Worm (Caenorhabditis elegans) whole organism, L1 larva: ENCODE measurements around the gene set-3.

Experiments used
- alr-1 ChIP-seq: fragments of 200-800 bp; sonication (Bioruptor generic); optimal IDR thresholded peaks from 2 replicates; lab custom pipeline; 2018; ENCODE audit warnings: borderline replicate concordance, mild to moderate bottlenecking, missing genetic modification characterization, missing compliant biosample characterization
- ama-1 ChIP-seq: fragments of 150-350 bp; optimal IDR thresholded peaks from 2 replicates; lab custom pipeline; 2014
- ceh-82 ChIP-seq, 3 experiments: fragments of 150-350 bp in 1 of 3; sonication (generic microtip) in 2 of 3; optimal IDR thresholded peaks; 2 replicates each; lab custom pipeline; 2014 to 2017; ENCODE audit warnings: missing biosample characterization in 3 of 3, missing genetic modification characterization in 3 of 3
- ceh-88 ChIP-seq: fragments of 200-800 bp; sonication (Bioruptor generic); IDR thresholded peaks from 2 replicates; pipeline ENCODE4 v1.3.6; 2022; ENCODE audit warnings: missing genetic modification characterization, missing compliant biosample characterization
- ceh-90 ChIP-seq: sonication (generic microtip); optimal IDR thresholded peaks from 2 replicates; lab custom pipeline; 2016; ENCODE audit warnings: missing genetic modification characterization, missing compliant biosample characterization
- dpl-1 ChIP-seq, 3 experiments: fragments of 150-350 bp in 2 of 3; sonication (generic microtip) in 1 of 3; optimal IDR thresholded peaks; 2 replicates each; lab custom pipeline; 2014 to 2017; ENCODE audit warnings: missing biosample characterization in 3 of 3, missing genetic modification characterization in 3 of 3, missing genetic modification reagents in 3 of 3
- dsc-1 ChIP-seq: sonication (generic microtip); optimal IDR thresholded peaks from 2 replicates; lab custom pipeline; 2016; ENCODE audit warnings: mild to moderate bottlenecking, missing genetic modification characterization, missing compliant biosample characterization
- efl-1 ChIP-seq, 4 experiments: fragments of 150-350 bp; optimal IDR thresholded peaks in 3 of 4; peaks in 1 of 4; 1 replicate in 1 of 4; 2 replicates in 3 of 4; lab custom pipeline; 2014; ENCODE audit warnings: missing biosample characterization in 2 of 4, missing genetic modification characterization in 2 of 4, missing genetic modification reagents in 2 of 4
- efl-3 ChIP-seq: fragments of 200-800 bp; sonication (Bioruptor generic); optimal IDR thresholded peaks from 2 replicates; lab custom pipeline; 2018; ENCODE audit warnings: mild to moderate bottlenecking, missing genetic modification characterization, missing compliant biosample characterization
- egl-27 ChIP-seq, 2 experiments: fragments of 150-350 bp in 1 of 2; sonication (generic microtip); optimal IDR thresholded peaks; 3 replicates each; lab custom pipeline; 2017 to 2018; ENCODE audit warnings: missing biosample characterization in 2 of 2, missing genetic modification characterization in 2 of 2, missing genetic modification reagents in 2 of 2
- elt-2 ChIP-seq: sonication (generic microtip); optimal IDR thresholded peaks from 2 replicates; lab custom pipeline; 2016; ENCODE audit warnings: missing genetic modification characterization, mild to moderate bottlenecking, inconsistent platforms, missing compliant biosample characterization, missing genetic modification reagents
- hlh-17 ChIP-seq: fragments of 200-800 bp; sonication (Bioruptor generic); optimal IDR thresholded peaks from 2 replicates; lab custom pipeline; 2018; ENCODE audit warnings: missing genetic modification characterization, mild to moderate bottlenecking, missing compliant biosample characterization, moderate library complexity, borderline replicate concordance
- hlh-4 ChIP-seq: sonication (generic microtip); optimal IDR thresholded peaks from 2 replicates; lab custom pipeline; 2016; ENCODE audit warnings: mild to moderate bottlenecking, missing genetic modification characterization, missing compliant biosample characterization
- hpl-2 ChIP-seq: fragments of 150-350 bp; optimal IDR thresholded peaks from 2 replicates; lab custom pipeline; 2014; ENCODE audit warnings: missing biosample characterization, missing genetic modification reagents, missing genetic modification characterization
- irx-1 ChIP-seq: sonication (generic microtip); optimal IDR thresholded peaks from 2 replicates; lab custom pipeline; 2016; ENCODE audit warnings: missing genetic modification characterization, missing compliant biosample characterization
- isw-1 ChIP-seq: fragments of 200-800 bp; sonication (Bioruptor generic); IDR thresholded peaks from 2 replicates; pipeline ENCODE4 v1.3.6; 2022; ENCODE audit warnings: missing genetic modification characterization, missing compliant biosample characterization
- jun-1 ChIP-seq: fragments of 150-350 bp; optimal IDR thresholded peaks from 2 replicates; lab custom pipeline; 2014; ENCODE audit warnings: missing biosample characterization, missing genetic modification reagents, missing genetic modification characterization
- lin-14 ChIP-seq: fragments of 200-800 bp; sonication (Bioruptor generic); optimal IDR thresholded peaks from 2 replicates; lab custom pipeline; 2018; ENCODE audit warnings: mild to moderate bottlenecking, missing genetic modification characterization, moderate library complexity, missing compliant biosample characterization
- lin-35 ChIP-seq, 2 experiments: fragments of 150-350 bp; optimal IDR thresholded peaks; 2 replicates each; lab custom pipeline; 2014; ENCODE audit warnings: missing biosample characterization in 2 of 2, missing genetic modification characterization in 2 of 2, missing genetic modification reagents in 2 of 2
- lsy-2 ChIP-seq, 2 experiments: fragments of 150-350 bp; optimal IDR thresholded peaks; 2 replicates each; lab custom pipeline; 2014; ENCODE audit warnings: missing biosample characterization in 2 of 2, missing genetic modification characterization in 2 of 2
- mdl-1 ChIP-seq, 2 experiments: fragments of 150-350 bp; optimal IDR thresholded peaks; 2 replicates each; lab custom pipeline; 2014 to 2017; ENCODE audit warnings: missing biosample characterization in 2 of 2, missing genetic modification characterization in 2 of 2, inconsistent platforms in 1 of 2
- mef-2 ChIP-seq: fragments of 150-350 bp; optimal IDR thresholded peaks from 2 replicates; lab custom pipeline; 2014; ENCODE audit warnings: missing biosample characterization, missing genetic modification characterization
- mep-1 ChIP-seq: fragments of 150-350 bp; optimal IDR thresholded peaks from 2 replicates; lab custom pipeline; 2014; ENCODE audit warnings: missing biosample characterization, missing genetic modification characterization
- nhr-11 ChIP-seq: fragments of 150-350 bp; optimal IDR thresholded peaks from 2 replicates; lab custom pipeline; 2014; ENCODE audit warnings: missing biosample characterization, missing genetic modification characterization
- nhr-12 ChIP-seq: sonication (generic microtip); optimal IDR thresholded peaks from 2 replicates; lab custom pipeline; 2017; ENCODE audit warnings: missing biosample characterization, missing genetic modification characterization
- nhr-19 ChIP-seq: fragments of 200-800 bp; sonication (Bioruptor generic); conservative IDR thresholded peaks from 2 replicates; pipeline ENCODE4 v1.3.6; 2022; ENCODE audit warnings: missing genetic modification characterization, missing compliant biosample characterization
- nhr-20 ChIP-seq: sonication (generic microtip); optimal IDR thresholded peaks from 2 replicates; lab custom pipeline; 2016; ENCODE audit warnings: mild to moderate bottlenecking, missing genetic modification characterization, missing compliant biosample characterization
- nhr-28 ChIP-seq: fragments of 150-350 bp; optimal IDR thresholded peaks from 2 replicates; lab custom pipeline; 2014; ENCODE audit warnings: missing biosample characterization, missing genetic modification characterization
- nhr-47 ChIP-seq: sonication (generic microtip); optimal IDR thresholded peaks from 2 replicates; lab custom pipeline; 2016; ENCODE audit warnings: mild to moderate bottlenecking, missing genetic modification characterization, moderate library complexity, missing compliant biosample characterization
- nhr-71 ChIP-seq: sonication (generic microtip); optimal IDR thresholded peaks from 2 replicates; lab custom pipeline; 2016; ENCODE audit warnings: mild to moderate bottlenecking, missing genetic modification characterization, moderate library complexity, missing compliant biosample characterization
- nhr-76 ChIP-seq: sonication (generic microtip); optimal IDR thresholded peaks from 2 replicates; lab custom pipeline; 2017; ENCODE audit warnings: missing biosample characterization, missing genetic modification characterization
- nhr-85 ChIP-seq: sonication (generic microtip); peaks from one replicate; lab custom pipeline; 2016; ENCODE audit warnings: missing genetic modification characterization, inconsistent platforms, missing compliant biosample characterization
- nhr-90 ChIP-seq: sonication (generic microtip); optimal IDR thresholded peaks from 2 replicates; lab custom pipeline; 2016; ENCODE audit warnings: mild to moderate bottlenecking, missing genetic modification characterization, missing compliant biosample characterization; ENCODE audit not compliant: poor library complexity
- pax-3 ChIP-seq: fragments of 200-800 bp; sonication (Bioruptor generic); optimal IDR thresholded peaks from 2 replicates; lab custom pipeline; 2018; ENCODE audit warnings: mild to moderate bottlenecking, missing genetic modification characterization, moderate library complexity, missing compliant biosample characterization
- pqm-1 ChIP-seq: sonication (generic microtip); optimal IDR thresholded peaks from 3 replicates; lab custom pipeline; 2017; ENCODE audit warnings: missing biosample characterization, missing genetic modification characterization
- rnt-1 ChIP-seq: sonication (generic microtip); optimal IDR thresholded peaks from 2 replicates; lab custom pipeline; 2016; ENCODE audit warnings: mild to moderate bottlenecking, missing genetic modification characterization, moderate library complexity, missing compliant biosample characterization
- snu-23 ChIP-seq: sonication (generic microtip); optimal IDR thresholded peaks from 2 replicates; lab custom pipeline; 2016; ENCODE audit warnings: missing genetic modification characterization, missing compliant biosample characterization
- sptf-1 ChIP-seq: fragments of 150-350 bp; optimal IDR thresholded peaks from 2 replicates; lab custom pipeline; 2014; ENCODE audit warnings: missing biosample characterization, missing genetic modification characterization
- tbx-2 ChIP-seq: sonication (generic microtip); optimal IDR thresholded peaks from 2 replicates; lab custom pipeline; 2016; ENCODE audit warnings: missing genetic modification characterization, missing compliant biosample characterization
- tlp-1 ChIP-seq: fragments of 150-350 bp; optimal IDR thresholded peaks from 2 replicates; lab custom pipeline; 2014; ENCODE audit warnings: missing biosample characterization, missing genetic modification characterization
- unc-130 ChIP-seq: fragments of 150-350 bp; optimal IDR thresholded peaks from 2 replicates; lab custom pipeline; 2017; ENCODE audit warnings: missing biosample characterization, missing genetic modification characterization, inconsistent platforms
- unc-30 ChIP-seq: sonication (generic microtip); optimal IDR thresholded peaks from 2 replicates; lab custom pipeline; 2017; ENCODE audit warnings: missing biosample characterization, missing genetic modification characterization
- vab-15 ChIP-seq: sonication (generic microtip); optimal IDR thresholded peaks from 2 replicates; lab custom pipeline; 2017; ENCODE audit warnings: missing genotype, mild to moderate bottlenecking, missing genetic modification characterization, missing compliant biosample characterization

The set-3 gene

ce11 chrIII:9662266-9662959, 32.0 kb downstream of the set-3 start:
- TF ChIP-seq dpl-1 (GFP tag; optimal IDR thresholded peaks at IDR 0.05; lab: Kevin White, UChicago) (no peak), snu-23 (GFP tag; lab: Kevin White, UChicago) (no peak), pax-3 (tag; lab: Kevin White, UChicago) (no peak), alr-1 (tag; lab: Kevin White, UChicago) (no peak), hlh-4 (no peak), vab-15 (tag; lab: Kevin White, UChicago) (no peak), pqm-1 (tag; lab: Kevin White, UChicago) (no peak), ceh-82 (tag; optimal IDR thresholded peaks at IDR 0.05; lab: Kevin White, UChicago) (no peak), dsc-1 (tag; lab: Kevin White, UChicago) (no peak), isw-1 (GFP tag; lab: Robert Waterston, UW) (no peak), tlp-1 (tag; lab: Kevin White, UChicago) (no peak), nhr-11 (tag; lab: Kevin White, UChicago) (no peak), mep-1 (tag; lab: Kevin White, UChicago) (peak; percentile 1), nhr-28 (tag; lab: Kevin White, UChicago) (no peak), nhr-71 (peak; percentile 54), lin-35 (GFP tag; optimal IDR thresholded peaks at IDR 0.05; lab: Kevin White, UChicago) (no peak), nhr-47 (no peak), nhr-20 (tag; lab: Kevin White, UChicago) (peak; percentile 70), lin-14 (GFP tag; lab: Kevin White, UChicago) (peak; percentile 68), rnt-1 (peak; percentile 62), nhr-76 (tag; lab: Kevin White, UChicago) (no peak), nhr-19 (GFP tag; lab: Robert Waterston, UW) (peak; percentile 40), hlh-17 (GFP tag; lab: Kevin White, UChicago) (no peak), irx-1 (tag; lab: Kevin White, UChicago) (no peak), lsy-2 (tag; optimal IDR thresholded peaks at IDR 0.05; lab: Kevin White, UChicago) (no peak), efl-3 (GFP tag; lab: Kevin White, UChicago) (no peak), sptf-1 (tag; lab: Kevin White, UChicago) (no peak), ceh-90 (no peak), nhr-85 (tag; lab: Kevin White, UChicago) (peak; percentile 48), ceh-88 (GFP tag; lab: Robert Waterston, UW) (no peak), hpl-2 (GFP tag; lab: Kevin White, UChicago) (no peak), unc-130 (tag; lab: Kevin White, UChicago) (no peak), unc-30 (tag; lab: Kevin White, UChicago) (no peak), mef-2 (tag; lab: Kevin White, UChicago) (no peak), tbx-2 (tag; lab: Kevin White, UChicago) (no peak), nhr-90 (no peak), mdl-1 (tag; optimal IDR thresholded peaks at IDR 0.05; lab: Kevin White, UChicago) (no peak)
- TF ChIP-seq, all 84 proteins: peak for 7

DNA sequence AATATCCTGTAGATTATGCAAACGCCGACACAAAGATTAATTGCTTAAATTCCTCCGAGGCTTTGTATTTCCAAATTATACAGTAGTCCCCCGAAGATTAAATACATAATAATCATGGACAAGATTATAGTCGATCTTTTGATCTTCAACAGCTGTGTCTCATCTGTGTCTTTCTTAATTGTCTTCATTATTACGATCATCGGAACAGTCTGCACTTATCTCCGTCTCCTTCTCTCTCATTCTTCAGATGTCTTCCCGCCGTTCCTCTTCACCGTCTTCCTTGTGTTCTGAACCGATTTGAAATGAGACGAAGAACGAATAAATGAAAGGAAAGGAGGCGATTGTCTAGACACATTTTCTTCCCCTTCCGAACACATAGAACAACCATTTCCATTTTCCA, 33.3 kb downstream of the set-3 start:
- peak; percentile 39 for TF ChIP-seq nhr-85 (tag; lab: Kevin White, UChicago)
- peak; percentile 56 for TF ChIP-seq nhr-19 (GFP tag; lab: Robert Waterston, UW)
- TF ChIP-seq efl-1 (optimal IDR thresholded peaks at IDR 0.05; lab: Kevin White, UChicago), result no peak
- TF ChIP-seq efl-1 (GFP tag; optimal IDR thresholded peaks at IDR 0.05 in 1 of 2; lab: Kevin White, UChicago), result peak in 1 of 2 experiments; percentile 38
- peak; percentile 28 for TF ChIP-seq dsc-1 (tag; lab: Kevin White, UChicago)
- no peak for TF ChIP-seq nhr-12 (tag; lab: Kevin White, UChicago)
- peak; percentile 30 for TF ChIP-seq lin-14 (GFP tag; lab: Kevin White, UChicago)
- no peak for TF ChIP-seq nhr-71
- TF ChIP-seq nhr-47, result no peak
- no peak for TF ChIP-seq jun-1
- peak; percentile 24 for TF ChIP-seq nhr-20 (tag; lab: Kevin White, UChicago)
- no peak for TF ChIP-seq elt-2 (tag; lab: Kevin White, UChicago)
- TF ChIP-seq egl-27 (tag; optimal IDR thresholded peaks at IDR 0.05; lab: Kevin White, UChicago), result no peak
- no peak for TF ChIP-seq ama-1 (lab: Kevin White, UChicago)
